Worm (Caenorhabditis elegans): ENCODE data around the gene T06A10.2.
A peak's percentile ranks its signal among the peaks of the same experiment; 100 is the strongest.
"Not testable (repeated sequence)": the region's sequence is repeated elsewhere in the genome, so short reads cannot be mapped to it uniquely, and the experiment has no call there.

Gene T06A10.2

DNA sequence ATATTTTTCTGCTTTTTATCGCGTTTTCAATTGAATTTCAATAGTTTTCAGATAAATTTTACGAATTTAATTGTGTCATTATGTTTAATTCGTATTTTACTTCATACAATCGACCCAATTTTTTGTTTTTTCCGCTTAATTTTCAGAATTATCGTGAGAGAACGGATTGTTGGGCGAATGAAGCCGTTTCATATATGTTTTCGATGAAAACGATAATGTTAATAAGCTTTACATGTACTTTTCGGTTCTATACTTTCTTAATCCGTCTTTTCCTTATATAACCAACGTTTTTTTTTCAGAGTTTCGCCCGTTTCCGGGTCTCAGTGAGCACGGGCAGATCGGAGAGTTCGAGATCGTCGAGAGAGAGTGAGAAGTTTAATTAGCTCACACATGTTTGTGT is at the start of gene T06A10.2:
Gene T06A10.2, plus strand, starts transcription at position 301 of the 400 bp plus-strand sequence.
- not testable (repeated sequence) for TF ChIP-seq W03F9.2, dao-5, him-1 (tag; optimal IDR thresholded peaks at IDR 0.05)

ce11 chrIV:16854790-16855189 is 40.6 kb upstream of the T06A10.2 start, which contains the start of gene map-2:
Gene map-2, minus strand, starts transcription at chrIV:16854890.
- TF ChIP-seq W03F9.2 (tag; optimal IDR thresholded peaks at IDR 0.05), result no peak
- TF ChIP-seq dao-5 (tag; optimal IDR thresholded peaks at IDR 0.05), result no peak

ce11 chrIV:16860702-16861101 is 34.7 kb upstream of the T06A10.2 start:
- TF ChIP-seq W03F9.2 (tag; optimal IDR thresholded peaks at IDR 0.05) (no peak), him-1 (tag; optimal IDR thresholded peaks at IDR 0.05) (no peak), dao-5 (tag; optimal IDR thresholded peaks at IDR 0.05) (no peak)

DNA sequence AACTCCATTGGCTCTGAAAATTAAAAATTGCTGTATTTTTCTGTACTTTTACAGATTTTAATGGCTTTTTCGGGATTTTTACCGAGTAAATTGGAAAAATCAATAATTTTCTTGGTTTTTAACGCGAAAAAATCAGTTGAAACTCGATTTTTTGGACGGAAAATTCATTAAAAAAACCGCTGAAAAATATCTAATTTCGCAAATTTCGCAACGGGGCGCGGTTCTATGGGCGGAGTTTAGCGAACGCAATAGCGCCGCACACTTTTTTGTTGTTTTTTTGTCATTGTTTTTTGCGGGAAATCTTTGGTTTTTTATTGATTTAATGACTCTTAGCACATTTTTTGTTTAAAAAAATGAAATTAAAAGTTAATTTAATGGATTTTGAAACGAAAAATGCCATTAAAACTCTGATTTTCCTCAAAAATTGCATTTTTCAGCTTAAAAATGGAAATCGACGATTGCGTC is 31.9 kb upstream of the T06A10.2 start, which contains the start of the genes mel-46 and lsy-13:
Gene mel-46, minus strand, starts transcription at position 51 of the 465 bp plus-strand sequence.
Gene lsy-13, plus strand, starts transcription at position 440 of the 465 bp plus-strand sequence.
- TF ChIP-seq W03F9.2 (tag; optimal IDR thresholded peaks at IDR 0.05) (peak; percentile 70), dao-5 (tag; optimal IDR thresholded peaks at IDR 0.05) (no peak)

- TF ChIP-seq him-1 (tag; optimal IDR thresholded peaks at IDR 0.05) (no peak), dao-5 (tag; optimal IDR thresholded peaks at IDR 0.05) (no peak), W03F9.2 (tag; optimal IDR thresholded peaks at IDR 0.05) (no peak)
These were observed 30.5 kb upstream of the T06A10.2 start for ce11 chrIV:16864876-16865275.

DNA sequence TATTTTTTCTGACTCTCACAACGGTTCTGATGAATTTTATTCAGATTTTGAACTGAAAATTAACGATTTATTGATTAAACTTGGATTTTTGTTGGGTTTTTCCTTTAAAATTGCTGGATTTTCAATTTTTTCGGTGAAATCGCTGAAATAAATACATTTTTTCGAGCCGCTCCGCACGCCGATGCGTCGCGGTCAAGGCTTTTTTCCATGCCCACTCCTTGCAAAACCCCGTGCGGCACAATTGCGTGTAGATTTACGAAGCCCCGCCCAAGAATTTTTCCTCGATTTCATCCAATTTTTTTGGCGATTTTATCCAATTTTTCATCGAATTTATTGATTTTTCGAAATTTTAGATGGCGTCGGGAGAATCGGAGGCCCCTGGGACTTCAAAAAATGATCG is 29.9 kb upstream of the T06A10.2 start, which contains the start of gene gtsf-1:
Gene gtsf-1, plus strand, starts transcription at position 354 of the 400 bp plus-strand sequence.
- TF ChIP-seq W03F9.2 (tag; optimal IDR thresholded peaks at IDR 0.05) (peak; percentile 61), him-1 (tag; optimal IDR thresholded peaks at IDR 0.05) (no peak)

- TF ChIP-seq dao-5 (tag; optimal IDR thresholded peaks at IDR 0.05), result no peak
- TF ChIP-seq him-1 (tag; optimal IDR thresholded peaks at IDR 0.05), result no peak
- TF ChIP-seq W03F9.2 (tag; optimal IDR thresholded peaks at IDR 0.05), result no peak
These were observed 28.2 kb upstream of the T06A10.2 start, which contains the start of gene T06A10.107 for ce11 chrIV:16867223-16867622. Gene T06A10.107, plus strand, starts transcription at chrIV:16867523.

ce11 chrIV:16868900-16869299 is 26.5 kb upstream of the T06A10.2 start, which contains the start of gene T06A10.106:
Gene T06A10.106, minus strand, starts transcription at chrIV:16869000.
- TF ChIP-seq him-1 (tag; optimal IDR thresholded peaks at IDR 0.05) (no peak), dao-5 (tag; optimal IDR thresholded peaks at IDR 0.05) (no peak), W03F9.2 (tag; optimal IDR thresholded peaks at IDR 0.05) (no peak)

ce11 chrIV:16888580-16888979 is 6.8 kb upstream of the T06A10.2 start:
- TF ChIP-seq dao-5 (tag; optimal IDR thresholded peaks at IDR 0.05), result no peak
- TF ChIP-seq W03F9.2 (tag; optimal IDR thresholded peaks at IDR 0.05), result no peak
- TF ChIP-seq him-1 (tag; optimal IDR thresholded peaks at IDR 0.05), result no peak

DNA sequence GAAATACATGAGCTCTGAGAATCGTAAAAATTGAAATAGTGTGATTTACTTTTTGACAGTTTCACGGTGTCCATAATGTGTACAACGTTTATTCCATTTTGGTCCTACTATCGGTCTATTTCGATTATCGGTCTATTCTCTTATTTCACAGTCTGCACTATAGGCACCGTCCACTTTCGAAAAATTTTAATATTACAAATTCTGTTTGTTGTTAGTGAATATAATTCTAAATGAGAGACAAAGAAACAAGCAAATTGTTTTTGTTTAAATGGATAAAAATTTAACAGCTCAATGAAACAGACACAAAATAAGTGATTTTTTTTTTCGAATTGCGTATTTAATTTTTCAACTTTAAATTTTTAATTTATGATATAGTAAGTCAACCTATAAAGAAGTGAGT is 2.8 kb downstream of the T06A10.2 start:
- TF ChIP-seq him-1 (tag; optimal IDR thresholded peaks at IDR 0.05) (no peak), dao-5 (tag; optimal IDR thresholded peaks at IDR 0.05) (no peak), W03F9.2 (tag; optimal IDR thresholded peaks at IDR 0.05) (no peak)

DNA sequence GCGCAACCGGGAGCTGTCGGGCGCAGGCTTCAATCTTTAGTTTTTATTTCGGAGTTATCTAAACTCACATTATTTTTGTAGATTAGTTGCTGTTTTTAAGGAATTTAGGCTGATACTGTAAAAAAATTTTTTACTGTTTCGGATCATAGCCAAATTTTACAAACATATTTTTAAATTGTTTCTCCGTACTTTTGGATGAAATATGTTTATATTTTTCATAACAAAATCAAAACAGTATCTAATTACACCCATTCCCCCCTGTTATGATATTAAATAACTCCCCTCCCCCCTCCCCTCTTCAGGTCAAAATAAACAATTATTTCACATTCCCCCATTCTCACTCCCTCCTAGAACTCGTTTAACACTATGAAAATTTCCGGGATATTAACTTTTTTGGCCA is 20.4 kb downstream of the T06A10.2 start, which contains the start of gene Y116A8C.3:
Gene Y116A8C.3, plus strand, starts transcription at position 301 of the 400 bp plus-strand sequence.
- TF ChIP-seq him-1 (tag; optimal IDR thresholded peaks at IDR 0.05) (no peak), W03F9.2 (tag; optimal IDR thresholded peaks at IDR 0.05) (no peak)

- TF ChIP-seq him-1 (tag; optimal IDR thresholded peaks at IDR 0.05) (no peak), W03F9.2 (tag; optimal IDR thresholded peaks at IDR 0.05) (no peak), dao-5 (tag; optimal IDR thresholded peaks at IDR 0.05) (no peak)
These were observed 22.5 kb downstream of the T06A10.2 start, which contains the start of the genes Y116A8C.469 and Y116A8C.468 for ce11 chrIV:16917831-16918429. Gene Y116A8C.469, minus strand, starts transcription at chrIV:16917931. Gene Y116A8C.468, plus strand, starts transcription at chrIV:16918379.

DNA sequence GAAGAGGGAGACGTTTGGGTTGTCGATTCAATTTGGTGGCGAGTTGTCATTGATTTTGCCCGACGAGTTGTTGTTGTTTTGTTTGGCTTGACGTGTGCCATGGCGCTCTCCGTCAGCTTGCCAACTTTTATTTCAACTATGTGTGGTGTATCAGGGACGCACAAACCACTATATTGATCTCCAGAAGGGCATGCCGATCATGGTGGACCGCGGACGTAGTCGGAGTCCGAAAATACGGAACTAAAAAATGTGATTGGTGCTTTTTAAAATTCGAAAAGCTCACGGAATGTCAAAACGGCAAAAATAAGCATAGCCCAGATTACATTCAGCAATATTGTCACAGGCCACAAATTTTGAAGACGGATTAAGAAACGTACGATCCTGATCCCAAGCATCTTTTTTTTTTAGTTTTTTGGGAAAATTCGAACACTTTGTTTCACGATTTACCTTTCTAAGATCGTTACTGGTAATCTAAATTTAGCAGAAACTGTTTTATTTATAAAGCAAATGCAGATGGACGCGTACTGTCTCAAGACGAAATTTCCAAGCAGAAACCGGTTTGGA is 23.9 kb downstream of the T06A10.2 start, which contains the start of the genes Y116A8C.470 and Y116A8C.463:
Gene Y116A8C.470, minus strand, starts transcription at position 101 of the 564 bp plus-strand sequence.
Gene Y116A8C.463, plus strand, starts transcription at position 514 of the 564 bp plus-strand sequence.
- TF ChIP-seq W03F9.2 (tag; optimal IDR thresholded peaks at IDR 0.05) (no peak), dao-5 (tag; optimal IDR thresholded peaks at IDR 0.05) (no peak), him-1 (tag; optimal IDR thresholded peaks at IDR 0.05) (no peak)

- TF ChIP-seq W03F9.2 (tag; optimal IDR thresholded peaks at IDR 0.05), result no peak
- no peak for TF ChIP-seq him-1 (tag; optimal IDR thresholded peaks at IDR 0.05)
- TF ChIP-seq dao-5 (tag; optimal IDR thresholded peaks at IDR 0.05), result no peak
These were observed 24.7 kb downstream of the T06A10.2 start, which contains the start of gene nep-23 for ce11 chrIV:16920041-16920440. Gene nep-23, plus strand, starts transcription at chrIV:16920341.

Data from whole organism, L4/young adult.